Worm (Caenorhabditis elegans) whole organism, L1 larva: Measurements from ENCODE around the gene frpr-6.

Experiments
- C04F5.9 ChIP-seq: sonication (generic microtip); optimal IDR thresholded peaks from 2 replicates; lab custom pipeline; 2016; ENCODE audit warnings: missing genetic modification characterization, missing compliant biosample characterization
- C16A3.4 ChIP-seq: fragments of 150-350 bp; optimal IDR thresholded peaks from 2 replicates; lab custom pipeline; 2014; ENCODE audit warnings: missing biosample characterization, missing genetic modification characterization
- C34B4.2 ChIP-seq: sonication (generic microtip); optimal IDR thresholded peaks from 2 replicates; lab custom pipeline; 2017; ENCODE audit warnings: mild to moderate bottlenecking, missing genetic modification characterization, missing compliant biosample characterization
- aly-2 ChIP-seq: fragments of 150-350 bp; optimal IDR thresholded peaks from 2 replicates; lab custom pipeline; 2014; ENCODE audit warnings: missing biosample characterization, missing genetic modification characterization
- ceh-63 ChIP-seq: fragments of 200-800 bp; sonication (Bioruptor generic); optimal IDR thresholded peaks from 2 replicates; lab custom pipeline; 2018; ENCODE audit warnings: mild to moderate bottlenecking, missing genetic modification characterization, missing compliant biosample characterization
- ceh-88 ChIP-seq: fragments of 200-800 bp; sonication (Bioruptor generic); IDR thresholded peaks from 2 replicates; pipeline ENCODE4 v1.3.6; 2022; ENCODE audit warnings: missing genetic modification characterization, missing compliant biosample characterization
- ceh-90 ChIP-seq: sonication (generic microtip); optimal IDR thresholded peaks from 2 replicates; lab custom pipeline; 2016; ENCODE audit warnings: missing genetic modification characterization, missing compliant biosample characterization
- dsc-1 ChIP-seq: sonication (generic microtip); optimal IDR thresholded peaks from 2 replicates; lab custom pipeline; 2016; ENCODE audit warnings: mild to moderate bottlenecking, missing genetic modification characterization, missing compliant biosample characterization
- efl-1 ChIP-seq, 4 experiments: fragments of 150-350 bp; optimal IDR thresholded peaks in 3 of 4; peaks in 1 of 4; 1 replicate in 1 of 4; 2 replicates in 3 of 4; lab custom pipeline; 2014; ENCODE audit warnings: missing biosample characterization in 2 of 4, missing genetic modification characterization in 2 of 4, missing genetic modification reagents in 2 of 4
- efl-3 ChIP-seq: fragments of 200-800 bp; sonication (Bioruptor generic); optimal IDR thresholded peaks from 2 replicates; lab custom pipeline; 2018; ENCODE audit warnings: mild to moderate bottlenecking, missing genetic modification characterization, missing compliant biosample characterization
- egl-13 ChIP-seq: sonication (generic microtip); optimal IDR thresholded peaks from 2 replicates; lab custom pipeline; 2016; ENCODE audit warnings: missing genotype, missing genetic modification reagents, missing genetic modification characterization, missing compliant biosample characterization
- egl-27 ChIP-seq, 2 experiments: fragments of 150-350 bp in 1 of 2; sonication (generic microtip); optimal IDR thresholded peaks; 3 replicates each; lab custom pipeline; 2017 to 2018; ENCODE audit warnings: missing biosample characterization in 2 of 2, missing genetic modification characterization in 2 of 2, missing genetic modification reagents in 2 of 2
- elt-2 ChIP-seq: sonication (generic microtip); optimal IDR thresholded peaks from 2 replicates; lab custom pipeline; 2016; ENCODE audit warnings: missing genetic modification characterization, mild to moderate bottlenecking, inconsistent platforms, missing compliant biosample characterization, missing genetic modification reagents
- ets-5 ChIP-seq: fragments of 200-800 bp; sonication (Bioruptor generic); IDR thresholded peaks from 2 replicates; pipeline ENCODE4 v1.3.6; 2022; ENCODE audit warnings: missing genetic modification characterization, missing compliant biosample characterization
- fkh-8 ChIP-seq: sonication (generic microtip); optimal IDR thresholded peaks from 2 replicates; lab custom pipeline; 2016; ENCODE audit warnings: mild to moderate bottlenecking, missing genetic modification characterization, missing compliant biosample characterization
- fos-1 ChIP-seq: fragments of 150-350 bp; optimal IDR thresholded peaks from 2 replicates; lab custom pipeline; 2014; ENCODE audit warnings: missing biosample characterization, missing genetic modification characterization
- grh-1 ChIP-seq: fragments of 200-800 bp; sonication (Bioruptor generic); IDR thresholded peaks from 2 replicates; pipeline ENCODE4 v1.3.6; 2022; ENCODE audit warnings: missing genetic modification reagents, missing genetic modification characterization, missing compliant biosample characterization
- hlh-17 ChIP-seq: fragments of 200-800 bp; sonication (Bioruptor generic); optimal IDR thresholded peaks from 2 replicates; lab custom pipeline; 2018; ENCODE audit warnings: missing genetic modification characterization, mild to moderate bottlenecking, missing compliant biosample characterization, moderate library complexity, borderline replicate concordance
- isw-1 ChIP-seq: fragments of 200-800 bp; sonication (Bioruptor generic); IDR thresholded peaks from 2 replicates; pipeline ENCODE4 v1.3.6; 2022; ENCODE audit warnings: missing genetic modification characterization, missing compliant biosample characterization
- jun-1 ChIP-seq: fragments of 150-350 bp; optimal IDR thresholded peaks from 2 replicates; lab custom pipeline; 2014; ENCODE audit warnings: missing biosample characterization, missing genetic modification reagents, missing genetic modification characterization
- lin-14 ChIP-seq: fragments of 200-800 bp; sonication (Bioruptor generic); optimal IDR thresholded peaks from 2 replicates; lab custom pipeline; 2018; ENCODE audit warnings: mild to moderate bottlenecking, missing genetic modification characterization, moderate library complexity, missing compliant biosample characterization
- lin-15B ChIP-seq: fragments of 150-350 bp; sonication (generic microtip); optimal IDR thresholded peaks from 3 replicates; lab custom pipeline; 2014; ENCODE audit warnings: missing biosample characterization, missing genetic modification characterization
- lin-35 ChIP-seq, 2 experiments: fragments of 150-350 bp; optimal IDR thresholded peaks; 2 replicates each; lab custom pipeline; 2014; ENCODE audit warnings: missing biosample characterization in 2 of 2, missing genetic modification characterization in 2 of 2, missing genetic modification reagents in 2 of 2
- mab-9 ChIP-seq: fragments of 200-800 bp; sonication (Bioruptor generic); IDR thresholded peaks from 2 replicates; pipeline ENCODE4 v1.3.6; 2022; ENCODE audit warnings: missing genetic modification reagents, missing genetic modification characterization, missing compliant biosample characterization
- mdl-1 ChIP-seq, 2 experiments: fragments of 150-350 bp; optimal IDR thresholded peaks; 2 replicates each; lab custom pipeline; 2014 to 2017; ENCODE audit warnings: missing biosample characterization in 2 of 2, missing genetic modification characterization in 2 of 2, inconsistent platforms in 1 of 2
- mef-2 ChIP-seq: fragments of 150-350 bp; optimal IDR thresholded peaks from 2 replicates; lab custom pipeline; 2014; ENCODE audit warnings: missing biosample characterization, missing genetic modification characterization
- nhr-19 ChIP-seq: fragments of 200-800 bp; sonication (Bioruptor generic); conservative IDR thresholded peaks from 2 replicates; pipeline ENCODE4 v1.3.6; 2022; ENCODE audit warnings: missing genetic modification characterization, missing compliant biosample characterization
- nhr-20 ChIP-seq: sonication (generic microtip); optimal IDR thresholded peaks from 2 replicates; lab custom pipeline; 2016; ENCODE audit warnings: mild to moderate bottlenecking, missing genetic modification characterization, missing compliant biosample characterization
- nhr-28 ChIP-seq: fragments of 150-350 bp; optimal IDR thresholded peaks from 2 replicates; lab custom pipeline; 2014; ENCODE audit warnings: missing biosample characterization, missing genetic modification characterization
- nhr-47 ChIP-seq: sonication (generic microtip); optimal IDR thresholded peaks from 2 replicates; lab custom pipeline; 2016; ENCODE audit warnings: mild to moderate bottlenecking, missing genetic modification characterization, moderate library complexity, missing compliant biosample characterization
- nhr-71 ChIP-seq: sonication (generic microtip); optimal IDR thresholded peaks from 2 replicates; lab custom pipeline; 2016; ENCODE audit warnings: mild to moderate bottlenecking, missing genetic modification characterization, moderate library complexity, missing compliant biosample characterization
- nhr-76 ChIP-seq: sonication (generic microtip); optimal IDR thresholded peaks from 2 replicates; lab custom pipeline; 2017; ENCODE audit warnings: missing biosample characterization, missing genetic modification characterization
- nhr-77 ChIP-seq: fragments of 150-350 bp; optimal IDR thresholded peaks from 2 replicates; lab custom pipeline; 2014; ENCODE audit warnings: missing biosample characterization, missing genetic modification characterization
- nhr-85 ChIP-seq: sonication (generic microtip); peaks from one replicate; lab custom pipeline; 2016; ENCODE audit warnings: missing genetic modification characterization, inconsistent platforms, missing compliant biosample characterization
- nhr-90 ChIP-seq: sonication (generic microtip); optimal IDR thresholded peaks from 2 replicates; lab custom pipeline; 2016; ENCODE audit warnings: mild to moderate bottlenecking, missing genetic modification characterization, missing compliant biosample characterization; ENCODE audit not compliant: poor library complexity
- rnt-1 ChIP-seq: sonication (generic microtip); optimal IDR thresholded peaks from 2 replicates; lab custom pipeline; 2016; ENCODE audit warnings: mild to moderate bottlenecking, missing genetic modification characterization, moderate library complexity, missing compliant biosample characterization
- skn-1 ChIP-seq: fragments of 150-350 bp; optimal IDR thresholded peaks from 2 replicates; lab custom pipeline; 2014; ENCODE audit warnings: missing biosample characterization, missing genetic modification characterization
- sptf-1 ChIP-seq: fragments of 150-350 bp; optimal IDR thresholded peaks from 2 replicates; lab custom pipeline; 2014; ENCODE audit warnings: missing biosample characterization, missing genetic modification characterization
- sup-37 ChIP-seq: fragments of 200-800 bp; sonication (Bioruptor generic); optimal IDR thresholded peaks from 2 replicates; lab custom pipeline; 2018; ENCODE audit warnings: mild to moderate bottlenecking, missing genetic modification characterization, missing compliant biosample characterization
- tbx-2 ChIP-seq: sonication (generic microtip); optimal IDR thresholded peaks from 2 replicates; lab custom pipeline; 2016; ENCODE audit warnings: missing genetic modification characterization, missing compliant biosample characterization
- unc-130 ChIP-seq: fragments of 150-350 bp; optimal IDR thresholded peaks from 2 replicates; lab custom pipeline; 2017; ENCODE audit warnings: missing biosample characterization, missing genetic modification characterization, inconsistent platforms
- unc-62 ChIP-seq: fragments of 150-350 bp; optimal IDR thresholded peaks from 2 replicates; lab custom pipeline; 2014; ENCODE audit warnings: missing biosample characterization, missing genetic modification reagents, missing genetic modification characterization
- unc-86 ChIP-seq: sonication (generic microtip); optimal IDR thresholded peaks from 2 replicates; lab custom pipeline; 2016; ENCODE audit warnings: missing genetic modification characterization, missing compliant biosample characterization
- unc-98 ChIP-seq: fragments of 200-800 bp; sonication (Bioruptor generic); IDR thresholded peaks from 2 replicates; pipeline ENCODE4 v1.3.6; 2022; ENCODE audit warnings: missing genetic modification characterization, missing compliant biosample characterization
- zag-1 ChIP-seq: fragments of 150-350 bp; optimal IDR thresholded peaks from 2 replicates; lab custom pipeline; 2014; ENCODE audit warnings: missing biosample characterization, missing genetic modification characterization
- zip-4 ChIP-seq: fragments of 200-800 bp; sonication (Bioruptor generic); optimal IDR thresholded peaks from 2 replicates; lab custom pipeline; 2018; ENCODE audit warnings: mild to moderate bottlenecking, missing genetic modification characterization, moderate library complexity, missing compliant biosample characterization
- ztf-11 ChIP-seq, 2 experiments: sonication (generic microtip); optimal IDR thresholded peaks; 2 replicates each; lab custom pipeline; 2016 to 2017; ENCODE audit warnings: missing genetic modification characterization in 2 of 2, missing biosample characterization in 1 of 2, missing compliant biosample characterization in 1 of 2
- ztf-4 ChIP-seq: fragments of 150-350 bp; optimal IDR thresholded peaks from 2 replicates; lab custom pipeline; 2014; ENCODE audit warnings: missing biosample characterization, missing genetic modification characterization

The frpr-6 gene

ce11 chrV:9081410-9081809, 19.6 kb downstream of the frpr-6 start:
- TF ChIP-seq lin-14 (peak; percentile 24), unc-130 (tag; lab: Kevin White, UChicago) (no peak), jun-1 (peak; percentile 16), C04F5.9 (tag; lab: Kevin White, UChicago) (no peak), ztf-4 (no peak), zag-1 (tag; lab: Kevin White, UChicago) (no peak), nhr-28 (no peak), C16A3.4 (tag; lab: Kevin White, UChicago) (no peak), ceh-88 (GFP tag; lab: Robert Waterston, UW) (no peak), mdl-1 (tag; optimal IDR thresholded peaks at IDR 0.05; lab: Kevin White, UChicago) (peak in 1 of 2 experiments; percentile 7), elt-2 (tag; lab: Kevin White, UChicago) (peak; percentile 26)

ce11 chrV:9079965-9080432, 21.0 kb downstream of the frpr-6 start:
- peak; percentile 33 for TF ChIP-seq nhr-20 (tag; lab: Kevin White, UChicago)
- no peak for TF ChIP-seq dsc-1
- TF ChIP-seq efl-1 (optimal IDR thresholded peaks at IDR 0.05; lab: Kevin White, UChicago) = no peak
- peak in 1 of 2 experiments; percentile 89 for TF ChIP-seq efl-1 (GFP tag; optimal IDR thresholded peaks at IDR 0.05 in 1 of 2; lab: Kevin White, UChicago)
- TF ChIP-seq hlh-17 (GFP tag; lab: Kevin White, UChicago) = no peak
- TF ChIP-seq egl-27 (tag; optimal IDR thresholded peaks at IDR 0.05; lab: Kevin White, UChicago) = no peak
- TF ChIP-seq mab-9 (GFP tag; lab: Robert Waterston, UW) = no peak
- TF ChIP-seq fkh-8 (tag; lab: Kevin White, UChicago) = no peak
- TF ChIP-seq nhr-90 (tag; lab: Kevin White, UChicago) = peak; percentile 52
- no peak for TF ChIP-seq sptf-1 (tag; lab: Kevin White, UChicago)
- TF ChIP-seq fos-1 (tag; lab: Kevin White, UChicago) = no peak
- TF ChIP-seq ceh-90 (tag; lab: Kevin White, UChicago) = no peak
- TF ChIP-seq nhr-71 (tag; lab: Kevin White, UChicago) = peak; percentile 46
- TF ChIP-seq lin-35 (GFP tag; optimal IDR thresholded peaks at IDR 0.05; lab: Kevin White, UChicago) = peak in 1 of 2 experiments; percentile 53
- no peak for TF ChIP-seq ets-5
- TF ChIP-seq zip-4 (GFP tag; lab: Kevin White, UChicago) = no peak
- no peak for TF ChIP-seq unc-62 (GFP tag; lab: Kevin White, UChicago)
- peak; percentile 11 for TF ChIP-seq lin-14
- TF ChIP-seq nhr-19 (GFP tag; lab: Robert Waterston, UW) = peak; percentile 25; the same call in 1 of the 2 replicates
- TF ChIP-seq mdl-1 (tag; optimal IDR thresholded peaks at IDR 0.05; lab: Kevin White, UChicago) = peak in 1 of 2 experiments; percentile 65
- TF ChIP-seq sup-37 = no peak
- TF ChIP-seq grh-1 (GFP tag; lab: Robert Waterston, UW) = no peak
- no peak for TF ChIP-seq unc-98 (GFP tag; lab: Robert Waterston, UW)
- no peak for TF ChIP-seq unc-130 (tag; lab: Kevin White, UChicago)
- TF ChIP-seq tbx-2 (tag; lab: Kevin White, UChicago) = no peak
- TF ChIP-seq elt-2 (tag; lab: Kevin White, UChicago) = peak; percentile 97
- no peak for TF ChIP-seq isw-1 (GFP tag; lab: Robert Waterston, UW)
- TF ChIP-seq ceh-63 (GFP tag; lab: Kevin White, UChicago) = no peak
- no peak for TF ChIP-seq unc-86 (tag; lab: Kevin White, UChicago)
- peak; percentile 14 for TF ChIP-seq egl-13

ce11 chrV:9078815-9079525, 22.0 kb downstream of the frpr-6 start:
- TF ChIP-seq skn-1 (tag; lab: Kevin White, UChicago) = peak; percentile 22
- peak; percentile 37 for TF ChIP-seq nhr-71 (tag; lab: Kevin White, UChicago)
- TF ChIP-seq unc-130 (tag; lab: Kevin White, UChicago) = peak; percentile 19
- TF ChIP-seq nhr-47 (tag; lab: Kevin White, UChicago) = no peak
- TF ChIP-seq aly-2 = no peak
- no peak for TF ChIP-seq sptf-1 (tag; lab: Kevin White, UChicago)
- no peak for TF ChIP-seq lin-15B (tag; lab: Kevin White, UChicago)
- TF ChIP-seq ztf-11 (tag; optimal IDR thresholded peaks at IDR 0.05; lab: Kevin White, UChicago) = no peak
- TF ChIP-seq hlh-17 (GFP tag; lab: Kevin White, UChicago) = no peak
- no peak for TF ChIP-seq rnt-1 (tag; lab: Kevin White, UChicago)
- no peak for TF ChIP-seq nhr-77 (tag; lab: Kevin White, UChicago)
- TF ChIP-seq mef-2 (tag; lab: Kevin White, UChicago) = no peak
- no peak for TF ChIP-seq C34B4.2 (tag; lab: Kevin White, UChicago)
- TF ChIP-seq nhr-85 (tag; lab: Kevin White, UChicago) = peak; percentile 78
- TF ChIP-seq unc-98 (GFP tag; lab: Robert Waterston, UW) = no peak
- no peak for TF ChIP-seq nhr-28
- no peak for TF ChIP-seq nhr-76 (tag; lab: Kevin White, UChicago)
- TF ChIP-seq efl-3 = no peak
